Fruit fly (Drosophila melanogaster) whole organism, larva: ENCODE data around the gene 5PtaseI.

Experiments
- noc ChIP-seq: fragments of 200-800 bp; sonication (Bioruptor generic); optimal IDR thresholded peaks from 3 replicates; lab custom pipeline; 2019; ENCODE audit warnings: missing biosample characterization, mild to moderate bottlenecking, missing genetic modification characterization, moderate library complexity

Gene 5PtaseI

dm6 chr3R:25012016-25012415 lies 32.9 kb downstream of the 5PtaseI start:
- no peak for TF ChIP-seq noc (tag; lab: Kevin White, UChicago)

- no peak for TF ChIP-seq noc (tag; lab: Kevin White, UChicago)
Observed at dm6 chr3R:25009745-25010446, 35.1 kb downstream of the 5PtaseI start.

- TF ChIP-seq noc (tag; lab: Kevin White, UChicago): no peak
Observed at dm6 chr3R:25005748-25006147, 39.2 kb downstream of the 5PtaseI start.

dm6 chr3R:25004763-25005162 lies 40.2 kb downstream of the 5PtaseI start:
- no peak for TF ChIP-seq noc (tag; lab: Kevin White, UChicago)

- TF ChIP-seq noc (tag; lab: Kevin White, UChicago): no peak
Observed at dm6 chr3R:25004064-25004463, 40.9 kb downstream of the 5PtaseI start.

dm6 chr3R:25002257-25002656 lies 42.7 kb downstream of the 5PtaseI start:
- TF ChIP-seq noc (tag; lab: Kevin White, UChicago): no peak

- TF ChIP-seq noc (tag; lab: Kevin White, UChicago): no peak
Observed at dm6 chr3R:24999575-24999974, 45.4 kb downstream of the 5PtaseI start.

- no peak for TF ChIP-seq noc (tag; lab: Kevin White, UChicago)
Observed at dm6 chr3R:24997287-24997686, 47.7 kb downstream of the 5PtaseI start.

- no peak for TF ChIP-seq noc (tag; lab: Kevin White, UChicago)
Observed at dm6 chr3R:24996502-24996901, 48.4 kb downstream of the 5PtaseI start.
